ENCODE assay signal across 3 worm cellular contexts in the genomic region with DNA sequence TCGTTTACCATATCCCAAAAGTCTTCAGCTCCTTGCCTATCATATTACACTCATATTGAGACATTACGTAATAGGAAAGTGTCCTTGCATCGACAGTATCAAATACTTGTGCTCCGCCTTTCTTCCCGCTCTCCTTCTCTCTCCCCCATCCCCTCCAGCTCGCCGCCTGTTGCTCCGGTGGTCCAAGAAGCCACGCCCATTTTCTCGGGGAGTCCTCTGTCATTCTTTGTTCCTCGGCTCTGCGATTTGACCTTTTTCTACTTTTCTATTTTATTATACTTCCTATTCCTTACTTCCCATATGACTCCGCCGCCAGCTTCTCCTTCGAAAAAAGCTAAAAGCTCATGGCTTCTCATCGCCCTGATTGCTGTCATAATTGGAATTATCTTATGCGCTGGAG.
A peak's percentile ranks its signal among the peaks of the same experiment; 100 is the strongest.
TF ChIP-seq lines count a peak whose summit lies in the region.

A gene (plus strand): TSS at position 211 of the 400 bp plus-strand sequence.

TF ChIP-seq in whole organism, L4 larva, 104 proteins besides CTCF, POLR2A, EP300 and RAD21:
- no peak for TF ChIP-seq aha-1 (tag; lab: Kevin White, UChicago)
- no peak for TF ChIP-seq tra-1 (GFP tag; IDR thresholded peaks at IDR 0.05; lab: Robert Waterston, UW)
- no peak for TF ChIP-seq egl-43 (GFP tag; IDR thresholded peaks at IDR 0.05; lab: Robert Waterston, UW)
- TF ChIP-seq set-16 (GFP tag; IDR thresholded peaks at IDR 0.05; lab: Robert Waterston, UW): peak; percentile 65
- no peak for TF ChIP-seq duxl-1 (tag; optimal IDR thresholded peaks at IDR 0.05; lab: Kevin White, UChicago; ENCODE audit: poor library complexity)

TF ChIP-seq in whole organism, midembryonic, 9 proteins besides CTCF, POLR2A, EP300 and RAD21:
- TF ChIP-seq flt-1 (GFP tag; IDR thresholded peaks at IDR 0.05; lab: Robert Waterston, UW) (0 out of 2 replicates have a peak, but pooled peaks have one; percentile 44), cog-1 (tag; optimal IDR thresholded peaks at IDR 0.05; lab: Kevin White, UChicago) (no peak)

TF ChIP-seq in whole organism, mixed stage, embryonic, 35 proteins besides CTCF, POLR2A, EP300 and RAD21:
- TF ChIP-seq hlh-1 (tag; optimal IDR thresholded peaks at IDR 0.05; lab: Kevin White, UChicago) (peak; percentile 38), nhr-28 (tag; optimal IDR thresholded peaks at IDR 0.05; lab: Kevin White, UChicago) (no peak), zip-8 (tag; optimal IDR thresholded peaks at IDR 0.05; lab: Kevin White, UChicago) (peak; percentile 61), unc-39 (tag; optimal IDR thresholded peaks at IDR 0.05; lab: Kevin White, UChicago) (peak; percentile 32)
